Fruit fly (Drosophila melanogaster) whole organism, embryonic: ENCODE data around the gene CG4004.

Experiments
- B-H1 ChIP-seq: fragments of 200-800 bp; sonication (Bioruptor generic); IDR thresholded peaks from 3 replicates; pipeline ENCODE4 v1.3.6; 2022; ENCODE audit warnings: missing biosample characterization, missing genetic modification characterization
- Bdp1 ChIP-seq: fragments of 200-800 bp; sonication (Bioruptor generic); optimal IDR thresholded peaks from 3 replicates; lab custom pipeline; 2016; ENCODE audit warnings: missing biosample characterization, missing genetic modification characterization
- Blimp-1 ChIP-seq: fragments of 200-800 bp; sonication (Bioruptor generic); optimal IDR thresholded peaks from 3 replicates; lab custom pipeline; 2018; ENCODE audit warnings: missing biosample characterization, missing genetic modification characterization, mild to moderate bottlenecking, moderate library complexity, missing genetic modification reagents
- Bteb2 ChIP-seq: fragments of 200-800 bp; sonication (Bioruptor generic); optimal IDR thresholded peaks from 2 replicates; lab custom pipeline; 2016; ENCODE audit warnings: missing biosample characterization, missing genetic modification characterization
- CG1024 ChIP-seq: fragments of 200-800 bp; sonication (Bioruptor generic); IDR thresholded peaks from 2 replicates; pipeline ENCODE4 v1.3.6; 2022; ENCODE audit warnings: missing biosample characterization, missing genetic modification characterization
- CG10274 ChIP-seq: fragments of 200-800 bp; sonication (Bioruptor generic); optimal IDR thresholded peaks from 3 replicates; lab custom pipeline; 2017; ENCODE audit warnings: missing biosample characterization, mild to moderate bottlenecking, missing genetic modification characterization
- CG10654 ChIP-seq: fragments of 200-800 bp; sonication (Bioruptor generic); optimal IDR thresholded peaks from 2 replicates; lab custom pipeline; 2016; ENCODE audit warnings: missing biosample characterization, missing genetic modification characterization
- CG11093 ChIP-seq: fragments of 200-800 bp; sonication (Bioruptor generic); IDR thresholded peaks from 3 replicates; pipeline ENCODE4 v1.3.6; 2022; ENCODE audit warnings: missing biosample characterization, missing genetic modification characterization
- CG11504 ChIP-seq: fragments of 200-800 bp; sonication (Bioruptor generic); optimal IDR thresholded peaks from 3 replicates; lab custom pipeline; 2019; ENCODE audit warnings: missing biosample characterization, mild to moderate bottlenecking, missing genetic modification characterization, moderate library complexity
- CG12071 ChIP-seq: fragments of 200-800 bp; sonication (Bioruptor generic); optimal IDR thresholded peaks from 3 replicates; lab custom pipeline; 2018; ENCODE audit warnings: missing biosample characterization, mild to moderate bottlenecking, missing genetic modification characterization
- CG12219 ChIP-seq: fragments of 200-800 bp; sonication (Bioruptor generic); optimal IDR thresholded peaks from 3 replicates; lab custom pipeline; 2018; ENCODE audit warnings: missing biosample characterization, mild to moderate bottlenecking, missing genetic modification characterization
- CG12236 ChIP-seq: fragments of 200-800 bp; sonication (Bioruptor generic); optimal IDR thresholded peaks from 2 replicates; lab custom pipeline; 2016; ENCODE audit warnings: missing biosample characterization, missing genetic modification characterization
- CG13123 ChIP-seq: fragments of 200-800 bp; sonication (Bioruptor generic); optimal IDR thresholded peaks from 2 replicates; lab custom pipeline; 2016; ENCODE audit warnings: missing biosample characterization, missing genetic modification characterization
- CG13296 ChIP-seq: fragments of 200-800 bp; sonication (Bioruptor generic); optimal IDR thresholded peaks from 3 replicates; lab custom pipeline; 2018; ENCODE audit warnings: missing biosample characterization, mild to moderate bottlenecking, missing genetic modification characterization
- CG14667 ChIP-seq: fragments of 200-800 bp; sonication (Bioruptor generic); IDR thresholded peaks from 2 replicates; pipeline ENCODE4 v1.3.6; 2022; ENCODE audit warnings: missing biosample characterization, missing genetic modification characterization
- CG16815 ChIP-seq: fragments of 200-800 bp; sonication (Bioruptor generic); optimal IDR thresholded peaks from 3 replicates; lab custom pipeline; 2017; ENCODE audit warnings: missing biosample characterization, mild to moderate bottlenecking, missing genetic modification characterization
- CG17186 ChIP-seq: fragments of 200-800 bp; sonication (Bioruptor generic); optimal IDR thresholded peaks from 3 replicates; lab custom pipeline; 2017; ENCODE audit warnings: missing biosample characterization, missing genetic modification reagents, missing genetic modification characterization
- CG1792 ChIP-seq: fragments of 200-800 bp; sonication (Bioruptor generic); optimal IDR thresholded peaks from 2 replicates; lab custom pipeline; 2016; ENCODE audit warnings: missing biosample characterization, missing genetic modification characterization
- CG18476 ChIP-seq: fragments of 200-800 bp; sonication (Bioruptor generic); optimal IDR thresholded peaks from 2 replicates; lab custom pipeline; 2016; ENCODE audit warnings: missing biosample characterization, mild to moderate bottlenecking, missing genetic modification characterization
- CG2875 ChIP-seq: fragments of 200-800 bp; sonication (Bioruptor generic); optimal IDR thresholded peaks from 2 replicates; lab custom pipeline; 2017; ENCODE audit warnings: missing biosample characterization, mild to moderate bottlenecking, missing genetic modification characterization, missing genetic modification reagents
- CG3407 ChIP-seq: fragments of 200-800 bp; sonication (Bioruptor generic); optimal IDR thresholded peaks from 2 replicates; lab custom pipeline; 2018; ENCODE audit warnings: missing biosample characterization, mild to moderate bottlenecking, missing genetic modification characterization
- CG43689 ChIP-seq: fragments of 200-800 bp; sonication (Bioruptor generic); IDR thresholded peaks from 2 replicates; pipeline ENCODE4 v1.3.6; 2022; ENCODE audit warnings: missing biosample characterization, missing genetic modification characterization
- CG4730 ChIP-seq: fragments of 200-800 bp; sonication (Bioruptor generic); IDR thresholded peaks from 2 replicates; pipeline ENCODE4 v1.3.6; 2022; ENCODE audit warnings: missing biosample characterization, missing genetic modification characterization
- CG6683 ChIP-seq: fragments of 200-800 bp; sonication (Bioruptor generic); optimal IDR thresholded peaks from 2 replicates; lab custom pipeline; 2017; ENCODE audit warnings: missing biosample characterization, mild to moderate bottlenecking, missing genetic modification characterization, missing genetic modification reagents
- CG9609 ChIP-seq: fragments of 200-800 bp; sonication (Bioruptor generic); optimal IDR thresholded peaks from 3 replicates; lab custom pipeline; 2016; ENCODE audit warnings: missing biosample characterization, missing genetic modification characterization
- Camta ChIP-seq: fragments of 200-800 bp; sonication (Bioruptor generic); optimal IDR thresholded peaks from 2 replicates; lab custom pipeline; 2016; ENCODE audit warnings: missing biosample characterization, missing genetic modification characterization
- ERR ChIP-seq: fragments of 200-800 bp; sonication (Bioruptor generic); optimal IDR thresholded peaks from 2 replicates; lab custom pipeline; 2016; ENCODE audit warnings: missing biosample characterization, missing genetic modification characterization
- Ets65A ChIP-seq: fragments of 200-800 bp; sonication (Bioruptor generic); peaks from one replicate; lab custom pipeline; 2016; ENCODE audit warnings: missing biosample characterization, missing genetic modification characterization
- HHEX ChIP-seq: fragments of 200-800 bp; sonication (Bioruptor generic); optimal IDR thresholded peaks from 3 replicates; lab custom pipeline; 2017; ENCODE audit warnings: missing biosample characterization, mild to moderate bottlenecking, missing genetic modification characterization, missing genetic modification reagents
- Mes4 ChIP-seq: fragments of 200-800 bp; sonication (Bioruptor generic); optimal IDR thresholded peaks from 2 replicates; lab custom pipeline; 2016; ENCODE audit warnings: missing biosample characterization, missing genetic modification characterization
- NFAT ChIP-seq: fragments of 200-800 bp; sonication (Bioruptor generic); IDR thresholded peaks from 2 replicates; pipeline ENCODE4 v1.3.6; 2022; ENCODE audit warnings: missing biosample characterization, missing genetic modification characterization
- Side ChIP-seq: fragments of 200-800 bp; sonication (Bioruptor generic); optimal IDR thresholded peaks from 2 replicates; lab custom pipeline; 2016; ENCODE audit warnings: missing biosample characterization, missing genetic modification characterization
- TFAM ChIP-seq: fragments of 200-800 bp; sonication (Bioruptor generic); optimal IDR thresholded peaks from 2 replicates; lab custom pipeline; 2017; ENCODE audit warnings: missing biosample characterization, missing genetic modification characterization, inconsistent platforms
- Usf ChIP-seq: fragments of 200-800 bp; sonication (Bioruptor generic); optimal IDR thresholded peaks from 2 replicates; lab custom pipeline; 2017; ENCODE audit warnings: missing genotype, missing biosample characterization, missing genetic modification characterization
- Vsx1 ChIP-seq: fragments of 200-800 bp; sonication (Bioruptor generic); optimal IDR thresholded peaks from 2 replicates; lab custom pipeline; 2017; ENCODE audit warnings: missing biosample characterization, mild to moderate bottlenecking, missing genetic modification characterization, missing genetic modification reagents
- bcd ChIP-seq: fragments of 200-800 bp; sonication (Bioruptor generic); optimal IDR thresholded peaks from 2 replicates; lab custom pipeline; 2017; ENCODE audit warnings: missing biosample characterization, mild to moderate bottlenecking, missing genetic modification characterization
- croc ChIP-seq: fragments of 200-800 bp; sonication (Bioruptor generic); conservative IDR thresholded peaks from 3 replicates; pipeline ENCODE4 v1.3.6; 2022; ENCODE audit warnings: missing biosample characterization, missing genetic modification characterization
- disco-r ChIP-seq: fragments of 200-800 bp; sonication (Bioruptor generic); optimal IDR thresholded peaks from 2 replicates; lab custom pipeline; 2016; ENCODE audit warnings: missing biosample characterization, missing genetic modification characterization
- dm ChIP-seq: fragments of 200-800 bp; sonication (Bioruptor generic); optimal IDR thresholded peaks from 3 replicates; lab custom pipeline; 2016; ENCODE audit warnings: missing biosample characterization, missing genetic modification characterization
- dpn ChIP-seq, 2 experiments: fragments of 200-800 bp; sonication (Bioruptor generic); optimal IDR thresholded peaks; 3 replicates each; lab custom pipeline; 2016; ENCODE audit warnings: missing biosample characterization in 2 of 2, missing genetic modification characterization in 2 of 2
- esg ChIP-seq: fragments of 200-800 bp; sonication (Bioruptor generic); conservative IDR thresholded peaks from 2 replicates; pipeline ENCODE4 v1.3.6; 2022; ENCODE audit warnings: missing biosample characterization, missing genetic modification characterization
- h ChIP-seq: fragments of >200 bp; optimal IDR thresholded peaks from 2 replicates; lab custom pipeline; 2017
- insv ChIP-seq, 2 experiments: fragments of 200-800 bp; sonication (Bioruptor generic); optimal IDR thresholded peaks; 3 replicates each; lab custom pipeline; 2016 to 2018; ENCODE audit warnings: missing biosample characterization in 2 of 2, missing genetic modification characterization in 2 of 2
- jigr1 ChIP-seq: fragments of 200-800 bp; sonication (Bioruptor generic); IDR thresholded peaks from 3 replicates; pipeline ENCODE4 v1.3.6; 2022; ENCODE audit warnings: missing biosample characterization, missing genetic modification characterization
- lab ChIP-seq: fragments of 200-800 bp; sonication (Bioruptor generic); optimal IDR thresholded peaks from 3 replicates; lab custom pipeline; 2017; ENCODE audit warnings: missing biosample characterization, missing genetic modification characterization, mild to moderate bottlenecking, moderate library complexity, missing genetic modification reagents
- onecut ChIP-seq: fragments of 200-800 bp; sonication (Bioruptor generic); IDR thresholded peaks from 2 replicates; pipeline ENCODE4 v1.3.6; 2022; ENCODE audit warnings: missing biosample characterization, missing genetic modification characterization
- org-1 ChIP-seq: fragments of 200-800 bp; sonication (Bioruptor generic); optimal IDR thresholded peaks from 2 replicates; lab custom pipeline; 2017; ENCODE audit warnings: missing biosample characterization, missing genetic modification characterization
- pita ChIP-seq: fragments of 200-800 bp; sonication (Bioruptor generic); optimal IDR thresholded peaks from 2 replicates; lab custom pipeline; 2017; ENCODE audit warnings: missing biosample characterization, mild to moderate bottlenecking, missing genetic modification characterization
- tx ChIP-seq: fragments of 200-800 bp; sonication (Bioruptor generic); optimal IDR thresholded peaks from 2 replicates; lab custom pipeline; 2016; ENCODE audit warnings: missing biosample characterization, missing genetic modification characterization
- vvl ChIP-seq: fragments of 200-800 bp; sonication (Bioruptor generic); IDR thresholded peaks from 2 replicates; pipeline ENCODE4 v1.3.6; 2022; ENCODE audit warnings: missing biosample characterization, missing genetic modification characterization

The CG4004 gene

DNA sequence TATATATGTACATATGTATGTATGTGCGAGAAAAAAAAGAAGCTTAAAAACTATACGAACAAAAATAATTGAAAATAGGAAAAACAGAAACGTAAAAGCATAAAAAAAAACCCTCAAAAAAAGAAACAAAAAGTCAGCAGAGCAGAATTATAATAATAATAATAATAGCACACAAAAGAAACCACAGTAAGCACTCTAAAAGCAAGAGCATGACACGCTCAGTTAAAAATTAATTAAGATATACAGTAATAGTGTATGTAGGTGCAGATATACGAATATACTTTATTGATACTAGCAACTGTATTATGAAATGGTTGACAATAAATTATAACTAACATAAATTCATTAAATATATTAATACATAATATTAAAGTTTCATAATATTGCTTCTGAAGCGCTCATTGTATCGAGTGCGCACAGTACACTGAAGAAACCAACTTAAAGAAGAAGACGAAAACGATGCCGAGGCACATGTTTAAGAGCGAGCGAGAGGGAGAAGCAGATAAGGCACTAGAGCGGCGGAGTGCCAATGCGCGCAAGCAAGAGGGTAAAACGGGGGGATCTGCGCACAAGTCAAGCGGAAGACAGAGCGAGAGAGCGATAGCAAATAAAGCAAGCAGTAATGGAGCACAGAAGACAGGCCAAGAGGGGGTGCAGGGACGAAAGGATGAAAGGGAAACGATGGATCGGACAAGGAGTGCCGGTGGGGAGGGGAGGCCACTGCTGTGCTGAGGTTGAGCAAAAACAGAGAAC lies 9.1 kb upstream of the CG4004 start (continued):
- peak; percentile 55; the same call in 1 of the 2 replicates for TF ChIP-seq CG1024 (GFP tag; lab: Robert Waterston, UW)
- TF ChIP-seq Bteb2 (GFP tag; lab: Kevin White, UChicago): no peak
- peak; percentile 80 for TF ChIP-seq croc (GFP tag; lab: Robert Waterston, UW)
- TF ChIP-seq bcd (GFP tag; lab: Kevin White, UChicago): peak; percentile 86
- no peak for TF ChIP-seq CG9609 (GFP tag; lab: Kevin White, UChicago)
- TF ChIP-seq CG12236 (GFP tag; lab: Kevin White, UChicago): no peak
- TF ChIP-seq CG12219: peak; percentile 61
- TF ChIP-seq Mes4 (GFP tag; lab: Kevin White, UChicago): no peak
- no peak for TF ChIP-seq dm (GFP tag; lab: Kevin White, UChicago)
- no peak for TF ChIP-seq CG1792 (GFP tag; lab: Kevin White, UChicago)
- TF ChIP-seq CG17186 (GFP tag; lab: Kevin White, UChicago): no peak
- TF ChIP-seq CG18476: no peak
- no peak for TF ChIP-seq Ets65A (GFP tag; lab: Kevin White, UChicago)
- peak; percentile 65 for TF ChIP-seq CG12071 (GFP tag; lab: Kevin White, UChicago)
- no peak for TF ChIP-seq CG3407
- TF ChIP-seq disco-r: no peak
- no peak for TF ChIP-seq Bdp1 (GFP tag; lab: Kevin White, UChicago)
- TF ChIP-seq tx: no peak
- TF ChIP-seq esg (GFP tag; lab: Robert Waterston, UW): peak; percentile 84
- peak; percentile 76 for TF ChIP-seq CG10654 (GFP tag; lab: Kevin White, UChicago)
- peak; percentile 87 for TF ChIP-seq CG11093
- TF ChIP-seq CG13123 (GFP tag; lab: Kevin White, UChicago): no peak
- peak; percentile 88 for TF ChIP-seq HHEX (GFP tag; lab: Kevin White, UChicago)
- TF ChIP-seq CG2875: peak; percentile 35
- peak; percentile 93 for TF ChIP-seq CG11504 (tag; lab: Kevin White, UChicago)
- TF ChIP-seq Camta (GFP tag; lab: Kevin White, UChicago): no peak
- TF ChIP-seq jigr1: peak; percentile 66; the same call in 2 of the 3 replicates
- peak; percentile 77 for TF ChIP-seq B-H1 (GFP tag; lab: Robert Waterston, UW)
- TF ChIP-seq h (lab: Kevin White, UChicago): no peak
- TF ChIP-seq CG14667 (GFP tag; lab: Robert Waterston, UW): peak; percentile 85
- no peak for TF ChIP-seq Side
- peak; percentile 65; the same call in 1 of the 2 replicates for TF ChIP-seq NFAT (GFP tag; lab: Robert Waterston, UW)
- no peak for TF ChIP-seq pita
- peak; percentile 82 for TF ChIP-seq Usf
- TF ChIP-seq insv (GFP tag; optimal IDR thresholded peaks at IDR 0.05; lab: Kevin White, UChicago): peak in 1 of 2 experiments; percentile 47
- peak; percentile 77 for TF ChIP-seq CG6683
- TF ChIP-seq lab: peak; percentile 91
- TF ChIP-seq CG13296: peak; percentile 94
- peak; percentile 50 for TF ChIP-seq CG43689 (GFP tag; lab: Robert Waterston, UW)
- no peak for TF ChIP-seq ERR (GFP tag; lab: Kevin White, UChicago)
- TF ChIP-seq org-1: peak; percentile 68
- TF ChIP-seq CG10274 (GFP tag; lab: Kevin White, UChicago): peak; percentile 58
- TF ChIP-seq CG16815 (GFP tag; lab: Kevin White, UChicago): peak; percentile 78
- peak; percentile 2 for TF ChIP-seq TFAM (GFP tag; lab: Kevin White, UChicago)
- TF ChIP-seq onecut: peak; percentile 58
- peak; percentile 88 for TF ChIP-seq vvl (GFP tag; lab: Robert Waterston, UW)
- peak in 1 of 2 experiments; percentile 84 for TF ChIP-seq dpn (GFP tag; optimal IDR thresholded peaks at IDR 0.05; lab: Kevin White, UChicago)
- TF ChIP-seq CG4730: peak; percentile 87
- peak; percentile 69 for TF ChIP-seq Vsx1 (GFP tag; lab: Kevin White, UChicago)
- TF ChIP-seq Blimp-1: peak; percentile 80
